Fruit fly (Drosophila melanogaster): Measurements from ENCODE around the gene CG14401.

- TF ChIP-seq h (GFP tag; optimal IDR thresholded peaks at IDR 0.05) (no peak), br (GFP tag; optimal IDR thresholded peaks at IDR 0.05) (no peak), OdsH (GFP tag; optimal IDR thresholded peaks at IDR 0.05) (no peak), Dif (GFP tag; optimal IDR thresholded peaks at IDR 0.05; ENCODE audit: partially characterized antibody) (no peak), sv (GFP tag; optimal IDR thresholded peaks at IDR 0.05) (no peak), woc (GFP tag; optimal IDR thresholded peaks at IDR 0.05) (no peak), usp (GFP tag; optimal IDR thresholded peaks at IDR 0.05) (no peak), Myc (optimal IDR thresholded peaks at IDR 0.05) (no peak), Hnf4 (GFP tag; optimal IDR thresholded peaks at IDR 0.05) (no peak)
Observed at dm6 chr2L:20858371-20859340, 11.0 kb upstream of the CG14401 start, which contains the start of gene bero.

Measured in whole organism, wandering third instar larva.